Fruit fly (Drosophila melanogaster) whole organism, adult: ENCODE results near the gene Fitm.

Source experiments
- CG11617 ChIP-seq: fragments of 200-800 bp; sonication (Bioruptor generic); optimal IDR thresholded peaks from 2 replicates; lab custom pipeline; 2017; ENCODE audit warnings: mild to moderate bottlenecking, missing biosample characterization, missing genetic modification reagents, missing genetic modification characterization
- CG12768 ChIP-seq: fragments of 200-800 bp; sonication (Bioruptor generic); optimal IDR thresholded peaks from 2 replicates; lab custom pipeline; 2017; ENCODE audit warnings: missing biosample characterization, missing genetic modification characterization, mild to moderate bottlenecking, moderate library complexity, missing genetic modification reagents
- CG14711 ChIP-seq: fragments of 200-800 bp; sonication (Bioruptor generic); optimal IDR thresholded peaks from 2 replicates; lab custom pipeline; 2018; ENCODE audit warnings: missing biosample characterization, mild to moderate bottlenecking, missing genetic modification characterization, moderate library complexity
- CG1620 ChIP-seq: fragments of 200-800 bp; sonication (Bioruptor generic); optimal IDR thresholded peaks from 2 replicates; lab custom pipeline; 2016; ENCODE audit warnings: missing biosample characterization, missing genetic modification characterization
- CG33017 ChIP-seq: fragments of 200-800 bp; sonication (Bioruptor generic); optimal IDR thresholded peaks from 2 replicates; lab custom pipeline; 2018; ENCODE audit warnings: missing biosample characterization, mild to moderate bottlenecking, missing genetic modification characterization, moderate library complexity
- CG5204 ChIP-seq: fragments of 200-800 bp; sonication (Bioruptor generic); optimal IDR thresholded peaks from 2 replicates; lab custom pipeline; 2016; ENCODE audit warnings: missing biosample characterization, missing genetic modification characterization
- CG7045 ChIP-seq: fragments of 200-800 bp; sonication (Bioruptor generic); optimal IDR thresholded peaks from 2 replicates; lab custom pipeline; 2017; ENCODE audit warnings: missing biosample characterization, mild to moderate bottlenecking, missing genetic modification characterization
- CG7101 ChIP-seq: fragments of 200-800 bp; sonication (Bioruptor generic); optimal IDR thresholded peaks from 2 replicates; lab custom pipeline; 2018; ENCODE audit warnings: missing biosample characterization, mild to moderate bottlenecking, missing genetic modification characterization, moderate library complexity
- Clk ChIP-seq: fragments of 200-800 bp; sonication (Bioruptor generic); optimal IDR thresholded peaks from 2 replicates; lab custom pipeline; 2017; ENCODE audit warnings: missing biosample characterization, missing genetic modification characterization
- Crg-1 ChIP-seq: fragments of 200-800 bp; sonication (Bioruptor generic); optimal IDR thresholded peaks from 2 replicates; lab custom pipeline; 2016; ENCODE audit warnings: missing biosample characterization, missing genetic modification characterization
- Hr96 ChIP-seq: fragments of 200-800 bp; sonication (Bioruptor generic); optimal IDR thresholded peaks from 2 replicates; lab custom pipeline; 2016; ENCODE audit warnings: missing biosample characterization, missing genetic modification characterization
- Mnt ChIP-seq: fragments of 200-800 bp; sonication (Bioruptor generic); optimal IDR thresholded peaks from 2 replicates; lab custom pipeline; 2016; ENCODE audit warnings: missing biosample characterization, mild to moderate bottlenecking, missing genetic modification characterization
- bab1 ChIP-seq: fragments of 200-800 bp; sonication (Bioruptor generic); optimal IDR thresholded peaks from 3 replicates; lab custom pipeline; 2019; ENCODE audit warnings: missing biosample characterization, mild to moderate bottlenecking, missing genetic modification characterization, moderate library complexity
- cic ChIP-seq: fragments of 200-800 bp; sonication (Bioruptor generic); optimal IDR thresholded peaks from 2 replicates; lab custom pipeline; 2017; ENCODE audit warnings: missing biosample characterization, mild to moderate bottlenecking, missing genetic modification characterization, moderate library complexity
- cnc ChIP-seq, 2 experiments: fragments of >200 bp; optimal IDR thresholded peaks; 2 replicates each; lab custom pipeline; 2017
- kay ChIP-seq: fragments of 200-800 bp; sonication (Bioruptor generic); peaks from one replicate; lab custom pipeline; 2016; ENCODE audit warnings: missing biosample characterization, missing genetic modification characterization, borderline replicate concordance
- ovo ChIP-seq: fragments of 200-800 bp; sonication (Bioruptor generic); optimal IDR thresholded peaks from 2 replicates; lab custom pipeline; 2016; ENCODE audit warnings: missing biosample characterization, missing genetic modification characterization
- pad ChIP-seq: fragments of 200-800 bp; sonication (Bioruptor generic); optimal IDR thresholded peaks from 3 replicates; lab custom pipeline; 2017; ENCODE audit warnings: missing biosample characterization, missing genetic modification characterization, mild to moderate bottlenecking, moderate library complexity, missing genetic modification reagents
- tj ChIP-seq: fragments of 200-800 bp; sonication (Bioruptor generic); optimal IDR thresholded peaks from 3 replicates; lab custom pipeline; 2017; ENCODE audit warnings: missing biosample characterization, mild to moderate bottlenecking, missing genetic modification characterization, moderate library complexity
- toe ChIP-seq: fragments of 200-800 bp; sonication (Bioruptor generic); optimal IDR thresholded peaks from 2 replicates; lab custom pipeline; 2016; ENCODE audit warnings: missing biosample characterization, missing genetic modification characterization

The Fitm gene

DNA sequence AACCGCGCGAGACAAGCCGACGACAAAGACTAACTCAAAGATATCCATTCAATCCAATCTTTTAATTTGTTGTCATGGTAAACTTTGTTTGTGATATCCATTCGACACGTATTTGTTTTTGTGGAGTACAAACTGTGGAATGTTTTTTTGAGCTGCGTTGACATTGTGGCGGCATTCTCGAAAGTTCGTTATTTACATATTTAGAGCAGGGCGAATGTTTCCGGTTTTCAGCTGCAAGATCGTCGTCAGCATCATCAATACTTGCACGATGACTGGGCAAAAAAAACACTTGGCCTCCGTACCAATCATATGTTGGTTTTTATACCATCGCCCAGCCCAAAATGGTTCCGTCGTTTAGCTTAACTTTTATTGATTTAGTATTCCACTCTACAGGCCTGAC is 15.4 kb downstream of the Fitm start:
- TF ChIP-seq cnc (optimal IDR thresholded peaks at IDR 0.05; lab: Kevin White, UChicago) (no peak), bab1 (GFP tag; lab: Kevin White, UChicago) (no peak), CG14711 (tag; lab: Kevin White, UChicago) (no peak), tj (GFP tag; lab: Kevin White, UChicago) (no peak), CG7045 (GFP tag; lab: Kevin White, UChicago) (no peak), CG1620 (GFP tag; lab: Kevin White, UChicago) (no peak), CG11617 (no peak), pad (GFP tag; lab: Kevin White, UChicago) (no peak), toe (GFP tag; lab: Kevin White, UChicago) (no peak), Crg-1 (no peak), Mnt (no peak), Hr96 (GFP tag; lab: Kevin White, UChicago) (no peak), ovo (GFP tag; lab: Kevin White, UChicago) (no peak), kay (GFP tag; lab: Kevin White, UChicago) (no peak), CG7101 (tag; lab: Kevin White, UChicago) (no peak), CG5204 (no peak), Clk (no peak), cic (GFP tag; lab: Kevin White, UChicago) (no peak)

DNA sequence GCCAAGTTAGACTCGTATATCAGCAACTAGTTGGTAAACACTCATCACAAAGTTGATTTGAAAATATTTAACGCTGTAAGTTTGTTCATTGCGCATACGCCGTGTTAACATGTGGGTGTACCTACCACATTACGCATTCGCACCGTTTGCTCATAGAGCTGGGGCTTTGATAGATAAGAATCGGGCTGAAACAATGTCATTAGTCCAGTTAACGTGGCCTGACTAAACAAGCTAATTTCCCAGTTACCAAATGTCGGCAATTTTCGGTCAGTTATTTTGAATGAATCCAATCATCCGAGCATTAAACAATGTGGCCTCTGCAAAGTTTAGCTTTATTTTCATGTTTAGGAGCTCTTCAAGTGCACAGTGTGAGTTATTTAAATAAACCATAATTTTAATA is 16.7 kb downstream of the Fitm start, which contains the start of gene CG4597:
TSS of gene CG4597 (plus strand) at position 301 of the 400 bp plus-strand sequence.
- TF ChIP-seq Hr96 (GFP tag; lab: Kevin White, UChicago), result no peak
- no peak for TF ChIP-seq CG11617
- TF ChIP-seq cic (GFP tag; lab: Kevin White, UChicago), result no peak
- TF ChIP-seq Mnt, result no peak
- no peak for TF ChIP-seq toe (GFP tag; lab: Kevin White, UChicago)

DNA sequence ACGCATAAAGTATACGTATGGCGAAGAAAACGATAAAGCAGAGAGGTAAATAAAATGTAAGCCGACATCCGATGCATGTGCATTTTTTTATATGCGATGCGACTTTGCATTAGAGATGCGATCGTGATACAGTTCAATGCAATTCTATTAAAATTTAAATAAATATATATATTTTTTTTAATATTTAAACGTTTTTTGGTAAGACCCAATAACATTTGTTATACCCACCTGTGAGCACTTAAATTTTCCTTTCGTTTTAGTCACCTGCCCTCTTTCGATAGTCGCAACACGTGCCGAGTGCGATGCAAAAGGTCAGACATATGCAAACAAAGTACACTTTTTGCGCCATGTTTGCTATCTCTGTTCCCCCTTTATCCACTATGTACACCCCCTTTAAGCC is 17.6 kb downstream of the Fitm start:
- no peak for TF ChIP-seq CG11617

DNA sequence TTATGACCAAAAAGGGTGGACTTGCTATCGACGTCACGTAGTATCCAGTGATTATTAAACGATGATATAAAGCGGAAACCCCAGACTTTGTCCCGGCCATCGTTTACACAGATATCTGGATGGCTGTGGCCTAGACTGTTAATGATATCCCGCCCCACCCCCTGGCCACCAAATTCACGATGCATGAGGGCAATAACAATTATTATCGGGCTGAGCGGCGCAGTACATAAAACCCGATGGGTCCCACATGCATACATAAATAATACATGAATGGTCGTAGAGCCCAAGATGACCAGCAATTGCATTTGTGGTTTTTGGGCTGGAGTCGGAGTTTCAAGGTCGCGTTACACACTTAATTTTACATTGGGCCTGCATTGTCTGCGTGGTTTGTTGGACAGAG is 18.3 kb downstream of the Fitm start:
- TF ChIP-seq Hr96 (GFP tag; lab: Kevin White, UChicago) (no peak), CG14711 (tag; lab: Kevin White, UChicago) (no peak), toe (GFP tag; lab: Kevin White, UChicago) (no peak), pad (GFP tag; lab: Kevin White, UChicago) (no peak), CG7101 (tag; lab: Kevin White, UChicago) (no peak), CG33017 (tag; lab: Kevin White, UChicago) (no peak), cic (GFP tag; lab: Kevin White, UChicago) (no peak), ovo (GFP tag; lab: Kevin White, UChicago) (no peak)

- no peak for TF ChIP-seq cnc (optimal IDR thresholded peaks at IDR 0.05; lab: Kevin White, UChicago)
- TF ChIP-seq CG12768 (GFP tag; lab: Kevin White, UChicago), result no peak
- TF ChIP-seq CG11617, result no peak
- TF ChIP-seq tj (GFP tag; lab: Kevin White, UChicago), result no peak
- no peak for TF ChIP-seq Clk
- no peak for TF ChIP-seq CG33017 (tag; lab: Kevin White, UChicago)
- TF ChIP-seq CG14711 (tag; lab: Kevin White, UChicago), result no peak
- TF ChIP-seq toe (GFP tag; lab: Kevin White, UChicago), result no peak
- no peak for TF ChIP-seq Crg-1
- TF ChIP-seq CG7101 (tag; lab: Kevin White, UChicago), result no peak
- TF ChIP-seq CG1620 (GFP tag; lab: Kevin White, UChicago), result no peak
- TF ChIP-seq CG7045 (GFP tag; lab: Kevin White, UChicago), result no peak
- TF ChIP-seq Mnt, result no peak
- TF ChIP-seq Hr96 (GFP tag; lab: Kevin White, UChicago), result no peak
- no peak for TF ChIP-seq ovo (GFP tag; lab: Kevin White, UChicago)
- no peak for TF ChIP-seq CG5204
- TF ChIP-seq cic (GFP tag; lab: Kevin White, UChicago), result no peak
- TF ChIP-seq kay (GFP tag; lab: Kevin White, UChicago), result no peak
These were observed 20.7 kb downstream of the Fitm start for dm6 chr3L:5125202-5125601.

DNA sequence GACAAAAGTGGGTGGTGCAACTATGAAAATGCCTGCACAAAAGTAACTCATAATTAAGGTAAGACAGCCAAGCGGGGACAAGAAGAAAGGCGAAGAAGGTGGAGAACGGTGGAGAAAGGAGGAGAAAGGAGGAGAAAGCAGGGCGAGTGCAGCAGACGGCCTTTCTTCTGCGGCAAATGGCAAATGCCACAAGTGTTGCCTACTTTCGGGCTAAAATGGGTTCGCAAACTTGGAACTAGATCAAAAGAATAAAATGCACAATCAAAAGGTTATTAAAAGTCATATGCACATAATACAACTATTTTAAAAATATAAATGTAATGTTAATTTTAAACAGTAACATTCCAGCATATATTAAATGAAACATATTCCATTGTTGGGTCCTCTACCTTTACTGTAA is 43.8 kb downstream of the Fitm start:
- TF ChIP-seq bab1 (GFP tag; lab: Kevin White, UChicago) (no peak), CG11617 (no peak), CG14711 (tag; lab: Kevin White, UChicago) (no peak), cic (GFP tag; lab: Kevin White, UChicago) (no peak), Crg-1 (no peak), CG7045 (GFP tag; lab: Kevin White, UChicago) (no peak), cnc (optimal IDR thresholded peaks at IDR 0.05; lab: Kevin White, UChicago) (no peak), CG33017 (tag; lab: Kevin White, UChicago) (no peak), kay (GFP tag; lab: Kevin White, UChicago) (no peak), pad (GFP tag; lab: Kevin White, UChicago) (no peak), Hr96 (GFP tag; lab: Kevin White, UChicago) (no peak), toe (GFP tag; lab: Kevin White, UChicago) (no peak), CG12768 (GFP tag; lab: Kevin White, UChicago) (no peak), tj (GFP tag; lab: Kevin White, UChicago) (no peak), Clk (no peak), ovo (GFP tag; lab: Kevin White, UChicago) (no peak)

DNA sequence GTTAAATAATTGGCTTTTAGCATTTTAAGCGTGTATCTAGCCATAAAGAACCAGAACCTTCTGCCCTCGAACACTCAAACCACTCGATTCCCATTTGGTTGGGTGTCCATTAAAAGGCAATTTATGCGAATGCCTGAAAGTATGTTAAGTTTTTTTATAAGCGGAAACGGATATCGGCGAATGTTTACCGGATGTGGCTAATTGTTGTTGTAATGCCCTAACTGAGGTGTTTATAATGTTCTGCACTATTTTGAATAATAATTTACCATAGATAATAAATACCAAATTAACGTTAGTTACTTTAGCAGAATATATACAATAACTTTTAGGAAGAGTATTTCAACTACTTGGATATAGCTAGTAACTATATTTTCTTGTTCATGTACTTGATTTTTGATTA is 49.2 kb downstream of the Fitm start:
- TF ChIP-seq ovo (GFP tag; lab: Kevin White, UChicago) (no peak), bab1 (GFP tag; lab: Kevin White, UChicago) (peak; percentile 32)
